Fruit fly (Drosophila melanogaster) whole organism, pupa: Measurements from ENCODE around the gene CG32137.

ENCODE experiments used
- CG13204 ChIP-seq: fragments of 200-800 bp; sonication (Bioruptor generic); optimal IDR thresholded peaks from 2 replicates; lab custom pipeline; 2018; ENCODE audit warnings: missing biosample characterization, mild to moderate bottlenecking, missing genetic modification characterization, moderate library complexity
- CG14655 ChIP-seq: fragments of 200-800 bp; sonication (Bioruptor generic); optimal IDR thresholded peaks from 3 replicates; lab custom pipeline; 2017; ENCODE audit warnings: mild to moderate bottlenecking, missing biosample characterization, missing genetic modification reagents, missing genetic modification characterization
- CG4496 ChIP-seq: fragments of 200-800 bp; sonication (Bioruptor generic); IDR thresholded peaks from 3 replicates; pipeline ENCODE4 v1.3.6; 2022; ENCODE audit warnings: missing biosample characterization, missing genetic modification characterization
- Pif1A ChIP-seq: fragments of 200-800 bp; sonication (Bioruptor generic); optimal IDR thresholded peaks from 3 replicates; lab custom pipeline; 2016; ENCODE audit warnings: missing biosample characterization, missing genetic modification characterization
- Snoo ChIP-seq: fragments of 200-800 bp; sonication (Bioruptor generic); optimal IDR thresholded peaks from 3 replicates; lab custom pipeline; 2017; ENCODE audit warnings: missing biosample characterization, mild to moderate bottlenecking, missing genetic modification characterization, inconsistent platforms

dm6 chr3L:13900635-13901034 lies 38.4 kb upstream of the CG32137 start:
- no peak for TF ChIP-seq CG14655 (GFP tag; lab: Kevin White, UChicago)
- TF ChIP-seq CG13204 (GFP tag; lab: Kevin White, UChicago), result no peak
- no peak for TF ChIP-seq Pif1A (GFP tag; lab: Kevin White, UChicago)
- TF ChIP-seq CG4496 (GFP tag; lab: Robert Waterston, UW), result peak; percentile 48; the same call in 1 of the 3 replicates
- TF ChIP-seq Snoo (tag; lab: Kevin White, UChicago), result no peak
